Worm (Caenorhabditis elegans) whole organism, midembryonic: ENCODE data around the gene ent-1.

Experiments used
- flt-1 ChIP-seq: fragments of 200-800 bp; sonication (Bioruptor generic); IDR thresholded peaks from 2 replicates; pipeline ENCODE4 v1.3.6; 2022; ENCODE audit warnings: missing genetic modification characterization, missing compliant biosample characterization
- klf-2 ChIP-seq: fragments of 200-800 bp; sonication (Bioruptor generic); conservative IDR thresholded peaks from 2 replicates; pipeline ENCODE4 v1.3.6; 2022; ENCODE audit warnings: missing genetic modification reagents, missing genetic modification characterization, missing compliant biosample characterization
- med-1 ChIP-seq: sonication (generic microtip); optimal IDR thresholded peaks from 2 replicates; lab custom pipeline; 2017; ENCODE audit warnings: missing genetic modification characterization, mild to moderate bottlenecking, missing compliant biosample characterization, antibody characterized with exemption, missing genetic modification reagents; ENCODE audit not compliant: insufficient read depth
- ref-1 ChIP-seq: fragments of 200-800 bp; sonication (Bioruptor generic); conservative IDR thresholded peaks from 2 replicates; pipeline ENCODE4 v1.3.6; 2022; ENCODE audit warnings: missing genetic modification reagents, missing genetic modification characterization, missing compliant biosample characterization
- ztf-23 ChIP-seq: fragments of 200-800 bp; sonication (Bioruptor generic); IDR thresholded peaks from 2 replicates; pipeline ENCODE4 v1.3.6; 2022; ENCODE audit warnings: missing genetic modification reagents, missing genetic modification characterization, missing compliant biosample characterization
- ztf-29 ChIP-seq: fragments of 200-800 bp; sonication (Bioruptor generic); IDR thresholded peaks from 2 replicates; pipeline ENCODE4 v1.3.6; 2022; ENCODE audit warnings: missing genetic modification reagents, missing genetic modification characterization, missing compliant biosample characterization

DNA sequence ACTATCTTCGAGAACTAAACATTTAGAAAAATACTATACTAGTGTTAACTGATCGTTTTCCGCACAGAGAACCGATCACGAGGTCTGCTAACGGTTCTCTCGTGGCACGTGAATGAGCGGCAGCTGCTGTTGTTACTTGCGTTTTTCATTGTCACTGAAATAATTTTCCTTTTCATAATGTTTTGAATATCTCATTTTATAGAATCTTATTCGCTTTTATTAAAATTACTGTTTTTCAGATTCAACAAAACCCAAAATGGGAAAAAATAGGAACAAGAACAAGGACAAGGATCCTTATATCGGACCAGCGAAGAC is 18.9 kb downstream of the ent-1 start, which contains the start of gene F58B3.6:
- TF ChIP-seq med-1: no peak
- no peak for TF ChIP-seq flt-1 (GFP tag; lab: Robert Waterston, UW)
- TF ChIP-seq ref-1 (GFP tag; lab: Robert Waterston, UW): no peak
- no peak for TF ChIP-seq klf-2 (GFP tag; lab: Robert Waterston, UW)
- no peak for TF ChIP-seq ztf-23 (GFP tag; lab: Robert Waterston, UW)
- no peak for TF ChIP-seq ztf-29
